Worm (Caenorhabditis elegans) whole organism, young adult: ENCODE data around the gene R07E5.11.

Experiments
- F49E8.2 ChIP-seq: sonication (generic microtip); optimal IDR thresholded peaks from 3 replicates; lab custom pipeline; 2017; ENCODE audit warnings: missing genetic modification characterization, mild to moderate bottlenecking, missing compliant biosample characterization, antibody characterized with exemption, moderate library complexity; ENCODE audit not compliant: insufficient read depth
- atf-7 ChIP-seq: sonication (generic microtip); optimal IDR thresholded peaks from 2 replicates; lab custom pipeline; 2017; ENCODE audit warnings: mild to moderate bottlenecking, missing genetic modification characterization, missing compliant biosample characterization
- attf-6 ChIP-seq: fragments of 200-800 bp; sonication (Bioruptor generic); IDR thresholded peaks from 2 replicates; pipeline ENCODE4 v1.3.6; 2022; ENCODE audit warnings: missing genetic modification reagents, missing genetic modification characterization, missing compliant biosample characterization
- dpl-1 ChIP-seq: fragments of 150-350 bp; optimal IDR thresholded peaks from 2 replicates; lab custom pipeline; 2014; ENCODE audit warnings: missing biosample characterization, missing genetic modification reagents, missing genetic modification characterization
- hlh-12 ChIP-seq: sonication (generic microtip); optimal IDR thresholded peaks from 2 replicates; lab custom pipeline; 2016; ENCODE audit warnings: missing genetic modification characterization, missing compliant biosample characterization
- nfya-1 ChIP-seq: sonication (generic microtip); optimal IDR thresholded peaks from 2 replicates; lab custom pipeline; 2017; ENCODE audit warnings: antibody characterized with exemption, missing compliant biosample characterization, missing genetic modification characterization, borderline replicate concordance; ENCODE audit not compliant: insufficient read depth
- nhr-90 ChIP-seq: sonication (generic microtip); optimal IDR thresholded peaks from 2 replicates; lab custom pipeline; 2016; ENCODE audit warnings: missing genotype, mild to moderate bottlenecking, missing genetic modification characterization, missing compliant biosample characterization
- repo-1 ChIP-seq: sonication (generic microtip); optimal IDR thresholded peaks from 2 replicates; lab custom pipeline; 2017; ENCODE audit warnings: mild to moderate bottlenecking, missing genetic modification characterization, missing compliant biosample characterization
- sea-2 ChIP-seq: fragments of 200-800 bp; sonication (Bioruptor generic); IDR thresholded peaks from 2 replicates; pipeline ENCODE4 v1.3.6; 2022; ENCODE audit warnings: missing genetic modification characterization, missing compliant biosample characterization
- ztf-18 ChIP-seq: sonication (generic microtip); optimal IDR thresholded peaks from 2 replicates; lab custom pipeline; 2016; ENCODE audit warnings: missing genotype, mild to moderate bottlenecking, missing genetic modification characterization, missing compliant biosample characterization

DNA sequence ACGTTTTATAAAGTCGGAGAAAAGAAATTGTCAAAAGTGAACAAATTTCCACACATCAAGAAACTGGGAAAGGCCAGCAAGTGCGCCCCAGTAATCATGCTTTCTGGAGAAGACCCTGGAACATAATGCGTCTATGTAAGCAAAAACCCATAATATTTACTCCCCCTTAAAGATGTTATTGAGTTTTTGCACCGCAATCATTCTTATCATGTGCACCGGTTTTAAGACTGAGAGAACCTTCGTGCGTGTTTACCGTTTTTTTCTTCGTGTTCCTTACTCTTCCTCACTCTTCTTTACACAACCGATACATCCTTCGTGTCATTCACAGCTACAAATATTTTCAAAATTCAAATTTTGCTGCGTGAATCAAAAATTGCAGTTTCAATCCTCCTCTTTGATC lies 42.1 kb downstream of the R07E5.11 start:
- no peak for TF ChIP-seq repo-1 (tag; lab: Kevin White, UChicago)
- TF ChIP-seq nfya-1 (tag; lab: Kevin White, UChicago), result no peak
- TF ChIP-seq ztf-18, result no peak
- no peak for TF ChIP-seq hlh-12 (tag; lab: Kevin White, UChicago)
- TF ChIP-seq atf-7 (tag; lab: Kevin White, UChicago), result no peak
- TF ChIP-seq nhr-90 (tag; lab: Kevin White, UChicago), result no peak
- no peak for TF ChIP-seq sea-2
- no peak for TF ChIP-seq F49E8.2 (tag; lab: Kevin White, UChicago)
- no peak for TF ChIP-seq attf-6 (GFP tag; lab: Robert Waterston, UW)
- TF ChIP-seq dpl-1 (GFP tag; lab: Kevin White, UChicago), result no peak
